Worm (Caenorhabditis elegans) whole organism, late embryonic: ENCODE measurements around the gene rbbp-5.
A peak's percentile ranks its signal among the peaks of the same experiment; 100 is the strongest.

Experiments
- ceh-31 ChIP-seq: sonication (generic microtip); optimal IDR thresholded peaks from 2 replicates; lab custom pipeline; 2016; ENCODE audit warnings: missing genetic modification characterization, missing compliant biosample characterization
- dve-1 ChIP-seq: sonication (generic microtip); optimal IDR thresholded peaks from 2 replicates; lab custom pipeline; 2017; ENCODE audit warnings: antibody characterized with exemption, mild to moderate bottlenecking, missing genetic modification characterization, missing compliant biosample characterization
- unc-42 ChIP-seq: sonication (generic microtip); optimal IDR thresholded peaks from 2 replicates; lab custom pipeline; 2016; ENCODE audit warnings: missing genotype, missing genetic modification characterization, missing compliant biosample characterization

The rbbp-5 gene

DNA sequence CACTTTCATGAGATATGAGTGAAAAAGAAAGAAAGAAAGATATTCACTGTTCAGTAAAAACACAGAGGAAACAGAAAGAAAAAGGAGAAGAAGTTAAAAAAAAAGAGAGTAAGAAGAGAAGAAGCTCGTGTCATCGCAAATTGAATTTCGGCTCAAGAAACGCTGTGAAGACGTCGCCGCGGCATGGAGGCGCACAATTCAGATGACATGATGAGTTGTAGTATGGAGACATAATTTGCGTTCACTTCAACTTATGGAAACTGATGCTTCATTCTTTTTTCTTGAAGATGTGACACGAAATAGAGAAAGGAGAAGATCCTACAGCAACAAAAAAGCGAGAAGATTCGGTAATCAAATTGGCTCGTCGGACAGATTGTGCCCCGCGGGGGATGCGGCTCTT lies 50.7 kb downstream of the rbbp-5 start:
- TF ChIP-seq ceh-31 (tag; lab: Kevin White, UChicago), result peak; percentile 12
- peak; percentile 98 for TF ChIP-seq unc-42 (tag; lab: Kevin White, UChicago)
- no peak for TF ChIP-seq dve-1
